Fruit fly (Drosophila melanogaster) Kc167 (cell line): ENCODE measurements around the gene Brd7-9.

Source experiments
- Myc ChIP-seq: fragments of >200 bp; optimal IDR thresholded peaks from 2 replicates; lab custom pipeline; 2017; ENCODE audit warnings: missing external identifiers
- insv ChIP-seq: fragments of >200 bp; optimal IDR thresholded peaks from 3 replicates; lab custom pipeline; 2018; ENCODE audit warnings: missing external identifiers
- psq ChIP-seq: fragments of >200 bp; optimal IDR thresholded peaks from 2 replicates; lab custom pipeline; 2017; ENCODE audit warnings: missing external identifiers

dm6 chr2L:7754539-7754938, 28.1 kb upstream of the Brd7-9 start:
- TF ChIP-seq psq (lab: Kevin White, UChicago) (no peak), Myc (no peak), insv (lab: Kevin White, UChicago) (no peak)
